Fruit fly (Drosophila melanogaster) S2 (cell line): ENCODE results near the gene xit.

ENCODE experiments used
- CG8478 ChIP-seq: fragments of >200 bp; optimal IDR thresholded peaks from 2 replicates; lab custom pipeline; 2018
- CTCF ChIP-seq, 2 experiments: fragments of >200 bp; optimal IDR thresholded peaks; 2 replicates each; lab custom pipeline; 2018

DNA sequence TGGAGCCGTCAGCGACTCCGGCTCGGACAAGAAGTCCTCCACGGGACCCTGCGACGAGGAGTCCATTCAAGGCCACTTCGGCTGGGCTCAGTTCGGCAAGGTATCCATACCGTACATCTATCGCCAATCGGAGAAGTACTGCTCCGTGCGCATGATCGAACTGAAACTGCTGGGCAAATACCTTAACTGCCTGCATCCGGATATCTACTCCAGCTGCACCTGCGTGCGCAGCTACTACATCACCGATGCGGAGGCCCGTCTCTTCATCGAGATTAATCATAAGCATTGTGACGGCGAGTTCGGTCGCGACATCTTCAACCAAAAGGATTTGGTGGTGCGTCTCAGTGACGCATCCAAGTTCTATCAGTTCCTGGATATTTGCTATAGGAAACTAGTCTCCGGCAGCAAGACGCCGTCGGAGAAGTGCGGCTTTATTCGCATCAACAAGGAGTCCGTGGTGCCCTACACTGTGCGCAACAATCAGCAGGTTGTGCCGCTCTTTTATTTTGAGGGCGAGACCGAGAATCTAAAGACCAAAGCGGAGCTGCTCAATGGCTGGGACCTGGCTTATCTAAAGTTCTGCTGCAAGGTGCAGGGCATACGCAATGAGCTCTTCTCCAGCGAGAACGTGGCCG lies 49.1 kb downstream of the xit start:
- TF ChIP-seq CTCF (optimal IDR thresholded peaks at IDR 0.05; lab: Kevin White, UChicago): no peak
- no peak for TF ChIP-seq CG8478
